Worm (Caenorhabditis elegans): Measurements from ENCODE around the gene atgp-1.

ce11 chrIV:17245200-17245599, 23.9 kb upstream of the atgp-1 start, which contains the start of gene ZK550.2:
- no peak for TF ChIP-seq ama-1 (optimal IDR thresholded peaks at IDR 0.05)
- TF ChIP-seq hmbx-1 (tag; optimal IDR thresholded peaks at IDR 0.05): no peak
- no peak for TF ChIP-seq aly-1 (tag; optimal IDR thresholded peaks at IDR 0.05)
- no peak for TF ChIP-seq sea-1 (GFP tag; conservative IDR thresholded peaks at IDR 0.05)
